Fruit fly (Drosophila melanogaster) whole organism, embryonic: ENCODE measurements around the gene SclA.

ENCODE experiments used
- CG1529 ChIP-seq: fragments of 200-800 bp; sonication (Bioruptor generic); optimal IDR thresholded peaks from 3 replicates; lab custom pipeline; 2018; ENCODE audit warnings: missing biosample characterization, missing genetic modification characterization
- ase ChIP-seq: fragments of 200-800 bp; sonication (Bioruptor generic); IDR thresholded peaks from 3 replicates; pipeline ENCODE4 v1.3.6; 2022; ENCODE audit warnings: missing biosample characterization, missing genetic modification characterization

DNA sequence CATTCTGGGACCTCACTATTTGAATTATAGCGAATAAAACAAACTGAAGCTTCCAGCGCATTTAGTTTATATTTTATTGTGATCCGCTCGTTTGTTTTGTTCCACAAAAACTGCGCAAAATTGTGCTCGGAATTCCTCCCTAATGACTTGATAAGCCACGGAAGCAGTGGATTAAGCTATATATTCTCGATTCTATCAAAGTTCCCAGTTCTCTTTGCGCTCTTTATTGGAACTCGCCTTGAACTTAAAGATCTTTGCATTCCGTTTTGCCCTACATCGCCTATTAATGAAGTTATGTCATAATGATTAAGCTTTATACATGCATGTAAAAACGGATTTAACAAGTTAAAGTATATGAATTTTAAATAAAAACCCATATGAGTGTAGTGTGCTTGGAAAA, 614 bp upstream of the SclA start, which contains the start of gene Nepl9:
- no peak for TF ChIP-seq CG1529
- no peak for TF ChIP-seq ase
